Worm (Caenorhabditis elegans): ENCODE results near the gene Y49F6B.13.
A peak's percentile ranks its signal among the peaks of the same experiment; 100 is the strongest.
"Not testable (repeated sequence)": the region's sequence is repeated elsewhere in the genome, so short reads cannot be mapped to it uniquely, and the experiment has no call there.

The Y49F6B.13 gene

DNA sequence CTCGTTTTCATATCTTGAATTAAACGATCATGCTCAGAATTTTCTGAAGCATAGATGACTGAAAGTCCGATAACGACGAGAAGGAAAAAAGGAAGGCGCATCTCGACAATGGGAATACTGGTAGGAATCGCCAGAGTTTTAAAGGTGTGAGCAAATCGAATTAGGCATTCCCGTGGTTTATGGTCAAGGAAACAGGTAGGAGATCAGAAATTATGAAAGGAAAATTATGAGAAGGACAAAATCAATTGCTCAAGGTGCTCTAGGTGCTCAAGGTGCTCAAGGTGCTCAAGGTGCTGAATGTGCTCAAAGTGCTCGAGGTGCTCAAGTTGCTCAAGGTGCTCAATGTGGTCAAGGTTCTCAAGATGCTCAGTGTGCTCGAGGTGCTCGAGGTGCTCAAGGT is 6.9 kb downstream of the Y49F6B.13 start, which contains the start of gene C16C8.10:
Gene C16C8.10 (minus strand): TSS at position 101 of the 400 bp plus-strand sequence.
- not testable (repeated sequence) for TF ChIP-seq ceh-30 (tag; optimal IDR thresholded peaks at IDR 0.05); eyg-1 (tag; optimal IDR thresholded peaks at IDR 0.05); mec-3 (tag; optimal IDR thresholded peaks at IDR 0.05; ENCODE audit: borderline replicate concordance)

- TF ChIP-seq npax-4 (tag; optimal IDR thresholded peaks at IDR 0.05) = no peak
- no peak for TF ChIP-seq hlh-15 (tag; optimal IDR thresholded peaks at IDR 0.05)
- TF ChIP-seq ceh-2 (tag; optimal IDR thresholded peaks at IDR 0.05) = no peak
- no peak for TF ChIP-seq ahr-1 (tag; optimal IDR thresholded peaks at IDR 0.05)
- TF ChIP-seq pag-3 (tag; optimal IDR thresholded peaks at IDR 0.05; ENCODE audit: borderline replicate concordance) = no peak
- no peak for TF ChIP-seq lim-6 (tag; optimal IDR thresholded peaks at IDR 0.05)
- TF ChIP-seq ref-2 (tag; optimal IDR thresholded peaks at IDR 0.05) = no peak
- TF ChIP-seq ceh-22 (tag; optimal IDR thresholded peaks at IDR 0.05) = no peak
- no peak for TF ChIP-seq odd-2 (tag; optimal IDR thresholded peaks at IDR 0.05)
- TF ChIP-seq sox-4 (tag; optimal IDR thresholded peaks at IDR 0.05) = no peak
- no peak for TF ChIP-seq ceh-9 (tag; optimal IDR thresholded peaks at IDR 0.05)
- TF ChIP-seq tbx-7 (tag; optimal IDR thresholded peaks at IDR 0.05) = no peak
- no peak for TF ChIP-seq zip-5 (tag; optimal IDR thresholded peaks at IDR 0.05)
- no peak for TF ChIP-seq unc-86 (tag; optimal IDR thresholded peaks at IDR 0.05)
These were observed 8.4 kb downstream of the Y49F6B.13 start, which contains the start of gene C16C8.9 for ce11 chrII:3463097-3463496. TSS of gene C16C8.9 (minus strand) at chrII:3463197.

DNA sequence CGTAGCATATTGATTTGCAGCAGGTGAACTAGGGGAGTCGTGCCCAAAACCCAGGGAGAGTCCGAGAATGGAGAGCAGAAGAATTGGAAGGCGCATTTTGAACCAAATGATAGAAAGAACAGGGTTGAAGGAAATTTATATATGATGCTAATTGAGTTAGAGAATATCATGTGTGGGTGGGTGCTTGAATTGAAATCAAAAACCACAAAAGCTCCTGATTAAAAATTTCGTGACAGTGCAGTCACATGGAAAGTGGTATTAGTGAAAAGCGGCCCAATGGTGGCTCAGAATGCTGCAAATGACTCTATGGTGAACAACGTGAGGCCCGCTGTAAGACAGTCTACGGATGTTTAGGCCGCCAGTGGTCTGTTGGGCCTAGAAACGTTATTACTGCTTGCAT is 9.9 kb downstream of the Y49F6B.13 start, which contains the start of gene C16C8.8:
Gene C16C8.8 (minus strand): TSS at position 101 of the 400 bp plus-strand sequence.
- TF ChIP-seq ceh-19 (GFP tag; optimal IDR thresholded peaks at IDR 0.05) (no peak), tbx-7 (tag; optimal IDR thresholded peaks at IDR 0.05) (no peak), sox-4 (tag; optimal IDR thresholded peaks at IDR 0.05) (no peak), ceh-14 (tag; optimal IDR thresholded peaks at IDR 0.05) (no peak), pat-9 (tag; optimal IDR thresholded peaks at IDR 0.05) (no peak)

DNA sequence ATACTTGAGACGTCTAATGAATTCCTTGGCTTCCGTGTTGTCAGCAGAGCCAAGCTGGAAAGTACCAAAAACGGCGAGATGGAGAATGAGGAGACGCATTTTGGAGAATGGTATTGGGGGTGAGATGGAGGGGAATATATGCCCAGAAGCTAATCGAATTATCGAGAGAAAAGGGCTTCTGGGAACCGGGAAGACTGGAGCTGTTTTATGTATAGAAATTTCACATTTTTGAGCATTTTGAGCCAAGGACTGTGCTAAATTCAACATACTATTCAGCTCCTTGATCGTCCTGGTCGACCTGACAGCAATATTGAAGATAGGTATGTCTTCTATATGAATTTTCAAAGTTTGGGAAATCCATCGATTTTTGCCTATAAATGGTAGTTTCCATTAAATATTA is 11.5 kb downstream of the Y49F6B.13 start, which contains the start of gene C16C8.7:
Gene C16C8.7 (minus strand): TSS at position 101 of the 400 bp plus-strand sequence.
- TF ChIP-seq gmeb-2 (tag; optimal IDR thresholded peaks at IDR 0.05) = no peak
- TF ChIP-seq ttx-3 (tag; optimal IDR thresholded peaks at IDR 0.05) = no peak

- TF ChIP-seq dve-1 (tag; optimal IDR thresholded peaks at IDR 0.05) (peak; percentile 79), nfya-1 (tag; optimal IDR thresholded peaks at IDR 0.05) (no peak)
These were observed 12.3 kb downstream of the Y49F6B.13 start for ce11 chrII:3459199-3459598.

ce11 chrII:3458209-3458608 is 13.3 kb downstream of the Y49F6B.13 start, which contains the start of the genes C16C8.26 and C16C8.19:
TSS of gene C16C8.26 (minus strand) at chrII:3458309.
TSS of gene C16C8.19 (plus strand) at chrII:3458487.
- no peak for TF ChIP-seq pha-2 (tag; optimal IDR thresholded peaks at IDR 0.05)
- TF ChIP-seq madf-2 (tag; optimal IDR thresholded peaks at IDR 0.05) = no peak
- TF ChIP-seq K02D7.2 (tag; optimal IDR thresholded peaks at IDR 0.05) = no peak
- TF ChIP-seq ttx-3 (tag; optimal IDR thresholded peaks at IDR 0.05) = no peak
- no peak for TF ChIP-seq pros-1 (tag; optimal IDR thresholded peaks at IDR 0.05)
- no peak for TF ChIP-seq K09A11.1 (tag; optimal IDR thresholded peaks at IDR 0.05; ENCODE audit: insufficient read depth)
- no peak for TF ChIP-seq ztf-16 (tag; optimal IDR thresholded peaks at IDR 0.05)
- no peak for TF ChIP-seq ceh-14 (tag; optimal IDR thresholded peaks at IDR 0.05)
- TF ChIP-seq ceh-31 (tag; optimal IDR thresholded peaks at IDR 0.05) = no peak
- no peak for TF ChIP-seq dve-1 (tag; optimal IDR thresholded peaks at IDR 0.05)

Data from whole organism, late embryonic.